Worm (Caenorhabditis elegans) whole organism, mixed stage, embryonic: ENCODE measurements around the gene R05G6.5.

Source experiments
- bed-3 ChIP-seq: fragments of 200-800 bp; sonication (Bioruptor generic); optimal IDR thresholded peaks from 3 replicates; lab custom pipeline; 2018; ENCODE audit warnings: mild to moderate bottlenecking, missing genetic modification characterization, moderate library complexity, missing compliant biosample characterization
- ceh-39 ChIP-seq: fragments of 150-350 bp; optimal IDR thresholded peaks from 2 replicates; lab custom pipeline; 2014; ENCODE audit warnings: missing biosample characterization, missing genetic modification characterization
- ceh-43 ChIP-seq: fragments of 200-800 bp; sonication (Bioruptor generic); optimal IDR thresholded peaks from 2 replicates; lab custom pipeline; 2018; ENCODE audit warnings: mild to moderate bottlenecking, missing genetic modification characterization, moderate library complexity, missing compliant biosample characterization
- ceh-83 ChIP-seq: fragments of 200-800 bp; sonication (Bioruptor generic); optimal IDR thresholded peaks from 2 replicates; lab custom pipeline; 2018; ENCODE audit warnings: mild to moderate bottlenecking, missing genetic modification characterization, missing compliant biosample characterization
- ces-1 ChIP-seq: fragments of 150-350 bp; optimal IDR thresholded peaks from 2 replicates; lab custom pipeline; 2014; ENCODE audit warnings: missing biosample characterization, missing genetic modification reagents, missing genetic modification characterization
- cnd-1 ChIP-seq: fragments of 200-800 bp; sonication (Bioruptor generic); optimal IDR thresholded peaks from 2 replicates; lab custom pipeline; 2018; ENCODE audit warnings: mild to moderate bottlenecking, missing genetic modification characterization, missing compliant biosample characterization
- drap-1 ChIP-seq: fragments of 200-800 bp; sonication (Bioruptor generic); optimal IDR thresholded peaks from 3 replicates; lab custom pipeline; 2018; ENCODE audit warnings: mild to moderate bottlenecking, missing genetic modification characterization, missing compliant biosample characterization
- elt-1 ChIP-seq: sonication (generic microtip); optimal IDR thresholded peaks from 2 replicates; lab custom pipeline; 2017; ENCODE audit warnings: missing genetic modification characterization, mild to moderate bottlenecking, missing compliant biosample characterization, antibody characterized with exemption, moderate library complexity, borderline replicate concordance; ENCODE audit not compliant: insufficient read depth
- elt-3 ChIP-seq: fragments of 150-350 bp; optimal IDR thresholded peaks from 2 replicates; lab custom pipeline; 2014; ENCODE audit warnings: missing biosample characterization, missing genetic modification characterization
- flh-1 ChIP-seq: fragments of 200-800 bp; sonication (Bioruptor generic); optimal IDR thresholded peaks from 2 replicates; lab custom pipeline; 2018; ENCODE audit warnings: mild to moderate bottlenecking, missing genetic modification characterization, moderate library complexity, missing compliant biosample characterization
- ham-2 ChIP-seq: fragments of 200-800 bp; sonication (Bioruptor generic); optimal IDR thresholded peaks from 2 replicates; lab custom pipeline; 2018; ENCODE audit warnings: mild to moderate bottlenecking, missing genetic modification characterization, missing compliant biosample characterization
- hlh-1 ChIP-seq: fragments of 150-350 bp; optimal IDR thresholded peaks from 2 replicates; lab custom pipeline; 2014; ENCODE audit warnings: missing biosample characterization, missing genetic modification reagents, missing genetic modification characterization
- lin-13 ChIP-seq: fragments of 150-350 bp; optimal IDR thresholded peaks from 2 replicates; lab custom pipeline; 2014; ENCODE audit warnings: missing biosample characterization, missing genetic modification characterization
- lin-32 ChIP-seq: fragments of 200-800 bp; sonication (Bioruptor generic); optimal IDR thresholded peaks from 2 replicates; lab custom pipeline; 2018; ENCODE audit warnings: mild to moderate bottlenecking, missing genetic modification characterization, missing compliant biosample characterization
- lsy-2 ChIP-seq: fragments of 150-350 bp; optimal IDR thresholded peaks from 2 replicates; lab custom pipeline; 2014; ENCODE audit warnings: missing biosample characterization, missing genetic modification characterization
- mab-5 ChIP-seq: fragments of 150-350 bp; optimal IDR thresholded peaks from 2 replicates; lab custom pipeline; 2014; ENCODE audit warnings: missing biosample characterization, missing genetic modification characterization
- mep-1 ChIP-seq: fragments of 150-350 bp; optimal IDR thresholded peaks from 2 replicates; lab custom pipeline; 2017; ENCODE audit warnings: missing biosample characterization, missing genetic modification reagents, missing genetic modification characterization, inconsistent platforms
- mls-2 ChIP-seq: sonication (generic microtip); optimal IDR thresholded peaks from 2 replicates; lab custom pipeline; 2016; ENCODE audit warnings: mild to moderate bottlenecking, missing genetic modification characterization, moderate library complexity, missing compliant biosample characterization
- nhr-12 ChIP-seq: fragments of 150-350 bp; optimal IDR thresholded peaks from 2 replicates; lab custom pipeline; 2014; ENCODE audit warnings: missing biosample characterization, missing genetic modification characterization
- nhr-2 ChIP-seq: fragments of 150-350 bp; optimal IDR thresholded peaks from 2 replicates; lab custom pipeline; 2014; ENCODE audit warnings: missing biosample characterization, missing genetic modification characterization
- pha-4 ChIP-seq: fragments of 150-350 bp; optimal IDR thresholded peaks from 2 replicates; lab custom pipeline; 2018; ENCODE audit warnings: missing biosample characterization, missing genetic modification reagents, missing genetic modification characterization
- sem-2 ChIP-seq: fragments of 200-800 bp; sonication (Bioruptor generic); optimal IDR thresholded peaks from 2 replicates; lab custom pipeline; 2018; ENCODE audit warnings: mild to moderate bottlenecking, missing genetic modification characterization, missing compliant biosample characterization
- snpc-4 ChIP-seq: fragments of 150-350 bp; optimal IDR thresholded peaks from 2 replicates; lab custom pipeline; 2014; ENCODE audit warnings: missing biosample characterization, missing genetic modification characterization
- sptf-1 ChIP-seq: sonication (generic microtip); optimal IDR thresholded peaks from 2 replicates; lab custom pipeline; 2017; ENCODE audit warnings: mild to moderate bottlenecking, missing genetic modification characterization, moderate library complexity, missing compliant biosample characterization
- tbx-8 ChIP-seq: fragments of 200-800 bp; sonication (Bioruptor generic); optimal IDR thresholded peaks from 2 replicates; lab custom pipeline; 2018; ENCODE audit warnings: mild to moderate bottlenecking, missing genetic modification characterization, moderate library complexity, missing compliant biosample characterization
- unc-120 ChIP-seq: sonication (generic microtip); optimal IDR thresholded peaks from 2 replicates; lab custom pipeline; 2017; ENCODE audit warnings: missing genetic modification characterization, missing compliant biosample characterization; ENCODE audit not compliant: poor library complexity, severe bottlenecking
- unc-39 ChIP-seq: fragments of 150-350 bp; optimal IDR thresholded peaks from 2 replicates; lab custom pipeline; 2014; ENCODE audit warnings: missing biosample characterization, missing genetic modification characterization
- unc-62 ChIP-seq: fragments of 150-350 bp; optimal IDR thresholded peaks from 2 replicates; lab custom pipeline; 2014; ENCODE audit warnings: missing biosample characterization, missing genetic modification reagents, missing genetic modification characterization
- zip-8 ChIP-seq: fragments of 150-350 bp; optimal IDR thresholded peaks from 2 replicates; lab custom pipeline; 2014; ENCODE audit warnings: missing biosample characterization, missing genetic modification characterization
- ztf-11 ChIP-seq: fragments of 150-350 bp; optimal IDR thresholded peaks from 2 replicates; lab custom pipeline; 2014; ENCODE audit warnings: missing biosample characterization, missing genetic modification characterization

The R05G6.5 gene

ce11 chrIV:7508850-7509249 is 683 bp downstream of the R05G6.5 start:
- TF ChIP-seq lsy-2 (tag; lab: Kevin White, UChicago) (peak; percentile 73), snpc-4 (tag; lab: Kevin White, UChicago) (no peak)
- TF ChIP-seq, all 35 proteins: peak for 1

ce11 chrIV:7510829-7511228 is 2.7 kb downstream of the R05G6.5 start:
- no peak for TF ChIP-seq zip-8
- no peak for TF ChIP-seq ceh-83 (GFP tag; lab: Kevin White, UChicago)
- TF ChIP-seq sem-2 (GFP tag; lab: Kevin White, UChicago): no peak
- no peak for TF ChIP-seq nhr-12 (tag; lab: Kevin White, UChicago)
- TF ChIP-seq bed-3 (GFP tag; lab: Kevin White, UChicago): no peak
- no peak for TF ChIP-seq ceh-39 (tag; lab: Kevin White, UChicago)
- TF ChIP-seq mls-2: no peak
- no peak for TF ChIP-seq tbx-8 (GFP tag; lab: Kevin White, UChicago)
- TF ChIP-seq unc-62 (GFP tag; lab: Kevin White, UChicago): no peak
- no peak for TF ChIP-seq drap-1
- no peak for TF ChIP-seq lin-13 (tag; lab: Kevin White, UChicago)
- TF ChIP-seq nhr-2 (tag; lab: Kevin White, UChicago): no peak
- no peak for TF ChIP-seq ham-2 (GFP tag; lab: Kevin White, UChicago)
- no peak for TF ChIP-seq unc-39 (tag; lab: Kevin White, UChicago)
- TF ChIP-seq sptf-1 (tag; lab: Kevin White, UChicago): no peak
- TF ChIP-seq snpc-4 (tag; lab: Kevin White, UChicago): no peak
- TF ChIP-seq mab-5 (tag; lab: Kevin White, UChicago): no peak
- TF ChIP-seq elt-1 (tag; lab: Kevin White, UChicago): no peak
- no peak for TF ChIP-seq flh-1 (GFP tag; lab: Kevin White, UChicago)
- no peak for TF ChIP-seq ces-1 (GFP tag; lab: Kevin White, UChicago)

ce11 chrIV:7512617-7513233 is 4.6 kb downstream of the R05G6.5 start, which contains the start of the genes plc-4 and R05G6.4:
Gene plc-4, minus strand, starts transcription at chrIV:7512667.
Gene R05G6.4, plus strand, starts transcription at chrIV:7513233.
- TF ChIP-seq mep-1 (tag; lab: Kevin White, UChicago) (no peak), ces-1 (GFP tag; lab: Kevin White, UChicago) (peak; percentile 23), unc-120 (tag; lab: Kevin White, UChicago) (no peak), lsy-2 (tag; lab: Kevin White, UChicago) (peak; percentile 18)

- TF ChIP-seq elt-3 (tag; lab: Kevin White, UChicago) (no peak), lin-32 (GFP tag; lab: Kevin White, UChicago) (no peak), lin-13 (tag; lab: Kevin White, UChicago) (no peak), sem-2 (GFP tag; lab: Kevin White, UChicago) (no peak), bed-3 (GFP tag; lab: Kevin White, UChicago) (no peak), drap-1 (no peak), cnd-1 (tag; lab: Kevin White, UChicago) (no peak)
These were observed 8.0 kb downstream of the R05G6.5 start, which contains the start of the genes R05G6.9 and R05G6.3 for ce11 chrIV:7516167-7516566. Gene R05G6.9, minus strand, starts transcription at chrIV:7516267. Gene R05G6.3, plus strand, starts transcription at chrIV:7516552.

DNA sequence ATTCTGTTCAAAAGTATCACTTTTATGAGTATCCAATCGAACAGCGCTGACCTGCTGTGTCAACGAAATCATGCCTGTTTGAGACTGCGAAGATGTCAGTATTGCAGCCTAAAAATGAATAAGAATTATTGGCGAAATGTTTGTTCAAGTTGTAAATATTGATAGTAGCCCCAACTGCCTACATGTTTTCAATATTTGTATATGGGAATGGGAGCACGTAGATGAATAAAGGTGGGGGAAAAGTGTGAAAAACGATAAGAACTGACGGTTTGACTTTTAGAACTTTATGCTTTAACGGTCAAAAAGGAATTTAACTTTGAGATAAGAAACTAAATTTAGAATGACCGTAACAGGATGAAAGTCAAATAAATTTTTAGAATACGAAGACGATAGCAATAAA is 12.1 kb downstream of the R05G6.5 start:
- TF ChIP-seq pha-4 (tag; lab: Kevin White, UChicago): no peak
- no peak for TF ChIP-seq nhr-12 (tag; lab: Kevin White, UChicago)
- no peak for TF ChIP-seq snpc-4 (tag; lab: Kevin White, UChicago)
- TF ChIP-seq ceh-43 (GFP tag; lab: Kevin White, UChicago): no peak
- no peak for TF ChIP-seq unc-62 (GFP tag; lab: Kevin White, UChicago)
- TF ChIP-seq ztf-11 (tag; lab: Kevin White, UChicago): no peak
- TF ChIP-seq hlh-1: no peak
- no peak for TF ChIP-seq mls-2
